Worm (Caenorhabditis elegans): ENCODE measurements around the gene eol-1.

The eol-1 gene

DNA sequence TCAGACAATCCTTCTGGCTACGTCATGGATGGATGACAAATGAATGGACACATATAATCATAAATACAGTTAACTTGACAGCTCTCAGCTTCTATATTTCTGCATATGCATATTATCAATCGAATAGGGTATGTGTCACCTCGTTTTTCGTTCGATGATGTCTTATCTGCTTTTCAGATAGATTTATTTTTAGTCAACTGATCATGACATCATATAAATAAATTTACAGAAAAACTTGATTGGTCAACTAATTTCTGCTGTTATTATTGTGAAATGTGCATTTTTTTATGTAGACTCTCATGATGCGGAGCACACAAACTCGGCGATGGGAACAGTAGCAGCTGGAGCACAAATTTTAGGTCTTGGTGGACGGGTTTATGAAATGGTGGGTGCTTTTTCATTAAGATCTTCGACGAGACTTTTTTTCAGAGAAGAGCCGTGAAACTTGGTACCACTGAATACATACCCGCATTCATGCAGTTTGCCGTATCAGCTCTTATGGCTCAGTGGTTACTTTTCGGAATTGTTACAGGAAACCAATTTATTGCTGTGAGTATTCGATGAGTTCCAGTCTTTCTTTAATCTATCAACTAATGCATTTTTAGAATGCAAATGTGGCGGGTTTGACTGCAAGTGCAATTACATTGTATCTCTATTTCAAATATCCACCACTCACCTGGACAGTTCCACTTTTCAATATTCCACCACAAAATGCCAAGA, 25.2 kb downstream of the eol-1 start:
- TF ChIP-seq med-1 (GFP tag; optimal IDR thresholded peaks at IDR 0.05; ENCODE audit: insufficient read depth) (no peak), flt-1 (GFP tag; IDR thresholded peaks at IDR 0.05) (no peak), klf-2 (GFP tag; conservative IDR thresholded peaks at IDR 0.05) (no peak), ztf-23 (GFP tag; IDR thresholded peaks at IDR 0.05) (no peak), cog-1 (tag; optimal IDR thresholded peaks at IDR 0.05) (no peak), tab-1 (GFP tag; IDR thresholded peaks at IDR 0.05) (no peak), ref-1 (GFP tag; conservative IDR thresholded peaks at IDR 0.05) (no peak), ztf-29 (GFP tag; IDR thresholded peaks at IDR 0.05) (no peak), T22C8.4 (GFP tag; IDR thresholded peaks at IDR 0.05) (no peak)

DNA sequence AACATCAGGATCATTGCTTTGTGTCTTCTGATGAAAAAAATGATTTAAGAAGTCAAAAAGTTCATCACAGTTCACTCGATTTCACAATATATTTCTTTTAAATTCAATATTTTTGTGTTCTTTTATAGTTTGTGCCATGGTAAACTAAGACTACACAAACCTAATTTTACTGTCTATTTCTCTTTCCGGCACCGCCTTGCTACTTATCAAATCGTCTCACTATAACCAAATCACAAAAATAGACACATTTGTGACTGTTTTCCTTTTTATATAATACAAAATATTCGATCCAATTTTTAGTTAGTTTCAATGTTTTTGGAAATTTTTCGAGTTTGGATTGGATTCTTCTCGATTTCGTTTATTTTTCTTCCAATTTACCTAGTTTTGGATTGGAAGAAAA, 26.7 kb downstream of the eol-1 start, which contains the start of gene swt-6:
TSS of gene swt-6 (plus strand) at position 301 of the 400 bp plus-strand sequence.
- TF ChIP-seq med-1 (GFP tag; optimal IDR thresholded peaks at IDR 0.05; ENCODE audit: insufficient read depth) (no peak), ref-1 (GFP tag; conservative IDR thresholded peaks at IDR 0.05) (no peak), ztf-23 (GFP tag; IDR thresholded peaks at IDR 0.05) (no peak)

DNA sequence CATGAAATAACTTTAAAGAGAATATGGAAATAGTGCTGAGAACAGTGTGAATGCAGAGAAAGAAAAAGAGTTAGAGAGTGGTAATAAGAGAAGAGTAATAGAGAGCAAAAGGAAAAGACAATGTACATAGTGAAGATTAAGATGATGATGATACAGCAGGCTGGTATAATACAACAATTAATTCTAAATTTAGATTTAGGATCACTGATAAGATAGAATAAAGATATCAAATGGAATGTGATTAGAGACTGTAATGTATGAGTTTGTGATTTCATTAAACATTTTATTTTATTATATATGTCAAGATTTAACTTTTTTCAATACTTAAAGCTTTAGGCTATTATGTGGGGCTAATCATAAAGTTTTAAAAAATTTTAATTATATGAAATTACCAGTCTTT, 27.5 kb downstream of the eol-1 start, which contains the start of gene R10D12.8:
TSS of gene R10D12.8 (minus strand) at position 101 of the 400 bp plus-strand sequence.
- no peak for TF ChIP-seq med-1 (GFP tag; optimal IDR thresholded peaks at IDR 0.05; ENCODE audit: insufficient read depth)
- TF ChIP-seq T22C8.4 (GFP tag; IDR thresholded peaks at IDR 0.05) = no peak
- no peak for TF ChIP-seq ref-1 (GFP tag; conservative IDR thresholded peaks at IDR 0.05)
- no peak for TF ChIP-seq tab-1 (GFP tag; IDR thresholded peaks at IDR 0.05)
- TF ChIP-seq ztf-29 (GFP tag; IDR thresholded peaks at IDR 0.05) = no peak
- TF ChIP-seq flt-1 (GFP tag; IDR thresholded peaks at IDR 0.05) = no peak
- TF ChIP-seq klf-2 (GFP tag; conservative IDR thresholded peaks at IDR 0.05) = no peak
- TF ChIP-seq ztf-23 (GFP tag; IDR thresholded peaks at IDR 0.05) = no peak
- no peak for TF ChIP-seq cog-1 (tag; optimal IDR thresholded peaks at IDR 0.05)

DNA sequence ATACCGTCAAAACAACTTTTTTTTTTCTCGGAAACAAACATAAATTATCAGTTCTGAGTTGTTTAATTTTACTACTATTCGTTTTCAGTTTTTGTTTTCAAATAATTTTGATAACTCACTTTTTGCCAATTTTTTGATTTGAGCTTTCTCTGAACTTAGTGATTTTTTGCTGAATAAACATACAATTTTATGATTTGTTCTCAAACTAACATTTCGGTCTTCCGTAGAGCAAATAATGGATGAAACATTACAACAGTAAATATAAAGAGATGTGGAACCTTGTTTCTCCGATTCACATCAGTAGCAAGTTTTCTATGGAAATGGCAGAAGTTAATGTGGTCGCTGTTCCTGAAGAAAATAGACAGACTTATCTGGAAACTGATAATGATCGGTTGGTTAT, 31.0 kb downstream of the eol-1 start, which contains the start of gene R10D12.7:
TSS of gene R10D12.7 (plus strand) at position 301 of the 400 bp plus-strand sequence.
- TF ChIP-seq tab-1 (GFP tag; IDR thresholded peaks at IDR 0.05) = no peak
- no peak for TF ChIP-seq T22C8.4 (GFP tag; IDR thresholded peaks at IDR 0.05)
- no peak for TF ChIP-seq ztf-29 (GFP tag; IDR thresholded peaks at IDR 0.05)
- TF ChIP-seq ztf-23 (GFP tag; IDR thresholded peaks at IDR 0.05) = no peak
- no peak for TF ChIP-seq flt-1 (GFP tag; IDR thresholded peaks at IDR 0.05)
- TF ChIP-seq klf-2 (GFP tag; conservative IDR thresholded peaks at IDR 0.05) = no peak
- TF ChIP-seq cog-1 (tag; optimal IDR thresholded peaks at IDR 0.05) = no peak
- no peak for TF ChIP-seq med-1 (GFP tag; optimal IDR thresholded peaks at IDR 0.05; ENCODE audit: insufficient read depth)
- TF ChIP-seq ref-1 (GFP tag; conservative IDR thresholded peaks at IDR 0.05) = no peak

DNA sequence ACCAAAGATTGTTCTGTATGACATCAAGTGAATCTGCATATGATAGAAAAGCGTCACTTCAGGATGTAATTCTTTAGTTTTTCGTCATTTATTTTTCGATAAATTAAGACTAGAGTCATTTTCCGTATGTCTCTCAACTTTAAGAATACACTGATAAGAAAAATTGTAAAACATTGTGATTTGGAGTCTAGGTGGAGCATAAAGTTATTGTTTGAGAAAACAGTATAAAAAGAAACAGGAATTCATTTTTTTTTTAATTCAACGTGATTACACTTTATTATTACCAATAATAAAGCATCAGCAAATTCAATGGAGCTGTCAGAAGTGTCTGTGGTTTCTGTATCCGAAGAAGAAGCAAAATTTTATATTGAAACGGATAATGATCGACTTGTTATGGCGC, 31.7 kb downstream of the eol-1 start, which contains the start of gene R10D12.6:
TSS of gene R10D12.6 (plus strand) at position 301 of the 400 bp plus-strand sequence.
- no peak for TF ChIP-seq ztf-23 (GFP tag; IDR thresholded peaks at IDR 0.05)
- TF ChIP-seq med-1 (GFP tag; optimal IDR thresholded peaks at IDR 0.05; ENCODE audit: insufficient read depth) = no peak
- TF ChIP-seq flt-1 (GFP tag; IDR thresholded peaks at IDR 0.05) = no peak
- no peak for TF ChIP-seq ztf-29 (GFP tag; IDR thresholded peaks at IDR 0.05)
- TF ChIP-seq tab-1 (GFP tag; IDR thresholded peaks at IDR 0.05) = no peak
- TF ChIP-seq klf-2 (GFP tag; conservative IDR thresholded peaks at IDR 0.05) = no peak
- TF ChIP-seq T22C8.4 (GFP tag; IDR thresholded peaks at IDR 0.05) = no peak
- no peak for TF ChIP-seq ref-1 (GFP tag; conservative IDR thresholded peaks at IDR 0.05)

DNA sequence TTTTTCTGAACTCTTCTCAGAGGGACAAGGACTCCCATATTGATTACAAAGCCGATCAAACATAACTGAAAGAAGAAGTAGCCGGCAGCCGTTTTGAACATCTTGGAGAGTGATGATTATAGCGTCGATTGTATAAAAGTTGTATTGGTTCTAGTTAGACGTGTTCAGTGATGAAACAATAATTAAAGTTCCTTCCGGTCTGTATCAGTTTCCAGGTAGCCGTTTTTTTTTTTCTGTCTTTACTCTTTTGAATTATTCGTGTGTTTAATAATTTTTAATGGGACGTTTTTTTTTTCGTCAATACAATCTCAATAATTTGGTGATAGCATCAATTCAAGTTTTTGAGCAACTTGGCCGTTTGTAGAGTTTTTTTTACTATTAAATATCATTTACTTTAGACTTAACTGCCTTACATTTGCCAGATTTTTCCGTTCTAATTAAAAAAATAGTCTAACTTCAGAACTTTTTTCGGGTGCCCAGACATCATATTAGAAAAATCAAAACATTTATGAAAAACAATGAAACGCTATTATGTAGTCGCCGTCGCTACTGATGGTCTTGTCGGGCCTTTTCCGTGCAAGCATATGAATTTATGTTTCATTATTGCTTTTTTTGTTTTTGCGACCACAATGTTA, 34.2 kb downstream of the eol-1 start, which contains the start of the genes srx-10 and clec-226:
TSS of gene srx-10 (minus strand) at position 101 of the 635 bp plus-strand sequence.
TSS of gene clec-226 (plus strand) at position 585 of the 635 bp plus-strand sequence.
- TF ChIP-seq T22C8.4 (GFP tag; IDR thresholded peaks at IDR 0.05) (no peak), ref-1 (GFP tag; conservative IDR thresholded peaks at IDR 0.05) (no peak), ztf-29 (GFP tag; IDR thresholded peaks at IDR 0.05) (no peak), ztf-23 (GFP tag; IDR thresholded peaks at IDR 0.05) (no peak), med-1 (GFP tag; optimal IDR thresholded peaks at IDR 0.05; ENCODE audit: insufficient read depth) (no peak), flt-1 (GFP tag; IDR thresholded peaks at IDR 0.05) (no peak), tab-1 (GFP tag; IDR thresholded peaks at IDR 0.05) (no peak), klf-2 (GFP tag; conservative IDR thresholded peaks at IDR 0.05) (no peak), cog-1 (tag; optimal IDR thresholded peaks at IDR 0.05) (no peak)

DNA sequence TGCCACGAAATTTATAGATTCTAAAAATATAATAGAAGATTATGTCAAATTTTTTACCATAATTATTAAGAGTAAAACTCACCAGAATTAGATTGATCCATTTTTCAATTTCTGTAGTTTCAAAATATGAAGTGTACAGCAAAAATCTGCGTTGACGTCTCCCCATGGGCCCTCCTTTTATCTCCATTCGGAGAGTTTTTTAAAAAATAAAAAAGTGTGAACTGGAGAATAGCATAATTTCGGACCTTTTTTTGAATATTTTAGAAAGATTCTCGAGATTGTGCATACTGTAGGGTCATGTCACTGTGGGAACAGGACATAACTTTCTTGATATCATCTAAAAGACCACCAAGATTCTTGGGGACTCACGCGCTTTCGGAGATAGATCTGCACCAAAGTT, 38.6 kb downstream of the eol-1 start, which contains the start of gene dpr-1:
TSS of gene dpr-1 (minus strand) at position 101 of the 400 bp plus-strand sequence.
- TF ChIP-seq cog-1 (tag; optimal IDR thresholded peaks at IDR 0.05) = no peak
- no peak for TF ChIP-seq klf-2 (GFP tag; conservative IDR thresholded peaks at IDR 0.05)
- no peak for TF ChIP-seq ref-1 (GFP tag; conservative IDR thresholded peaks at IDR 0.05)
- no peak for TF ChIP-seq ztf-23 (GFP tag; IDR thresholded peaks at IDR 0.05)
- TF ChIP-seq flt-1 (GFP tag; IDR thresholded peaks at IDR 0.05) = no peak

DNA sequence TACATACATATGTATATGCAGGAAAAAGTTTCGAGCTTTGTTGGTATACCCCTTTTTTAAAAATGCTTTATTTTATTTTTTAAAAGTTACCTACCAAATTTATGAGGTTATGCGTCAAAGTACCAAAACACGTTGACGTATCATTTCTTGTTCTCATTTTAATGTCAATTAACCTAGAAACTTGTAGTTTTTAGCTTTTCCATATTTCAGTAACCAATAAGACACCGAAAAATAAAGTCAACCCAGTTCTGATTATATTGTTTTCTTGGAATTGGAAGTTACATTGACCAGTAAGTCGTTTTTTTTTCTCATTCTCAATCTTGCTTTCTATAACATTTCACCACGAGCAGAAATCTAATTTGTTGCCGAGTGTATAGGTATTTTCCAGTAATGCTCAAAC, 43.9 kb downstream of the eol-1 start, which contains the start of gene srw-145:
TSS of gene srw-145 (plus strand) at position 301 of the 400 bp plus-strand sequence.
- TF ChIP-seq tab-1 (GFP tag; IDR thresholded peaks at IDR 0.05) (no peak), med-1 (GFP tag; optimal IDR thresholded peaks at IDR 0.05; ENCODE audit: insufficient read depth) (no peak), ztf-29 (GFP tag; IDR thresholded peaks at IDR 0.05) (no peak), cog-1 (tag; optimal IDR thresholded peaks at IDR 0.05) (no peak), T22C8.4 (GFP tag; IDR thresholded peaks at IDR 0.05) (no peak), ref-1 (GFP tag; conservative IDR thresholded peaks at IDR 0.05) (no peak), flt-1 (GFP tag; IDR thresholded peaks at IDR 0.05) (no peak), klf-2 (GFP tag; conservative IDR thresholded peaks at IDR 0.05) (no peak), ztf-23 (GFP tag; IDR thresholded peaks at IDR 0.05) (no peak)

DNA sequence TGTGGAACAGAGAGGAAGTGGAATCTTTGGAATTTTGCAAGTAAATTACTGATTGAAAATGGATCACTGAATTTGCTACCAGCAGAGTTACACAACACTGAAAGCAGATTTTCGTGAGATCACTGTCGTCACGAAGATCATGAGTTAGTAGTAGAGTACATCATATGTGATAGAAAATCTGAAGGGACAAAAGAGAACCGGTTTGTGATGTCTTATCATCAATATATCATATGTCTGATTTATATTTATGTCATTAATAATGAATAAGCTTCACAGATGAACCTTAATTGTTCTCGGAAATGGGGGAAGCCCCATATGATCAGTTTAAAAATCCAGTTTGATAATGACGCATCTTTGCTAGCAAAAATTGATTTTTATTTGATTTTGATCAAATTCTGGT, 44.7 kb downstream of the eol-1 start:
- TF ChIP-seq flt-1 (GFP tag; IDR thresholded peaks at IDR 0.05) (no peak), ztf-23 (GFP tag; IDR thresholded peaks at IDR 0.05) (no peak), cog-1 (tag; optimal IDR thresholded peaks at IDR 0.05) (no peak), tab-1 (GFP tag; IDR thresholded peaks at IDR 0.05) (no peak), T22C8.4 (GFP tag; IDR thresholded peaks at IDR 0.05) (no peak), ztf-29 (GFP tag; IDR thresholded peaks at IDR 0.05) (no peak), med-1 (GFP tag; optimal IDR thresholded peaks at IDR 0.05; ENCODE audit: insufficient read depth) (no peak), klf-2 (GFP tag; conservative IDR thresholded peaks at IDR 0.05) (no peak), ref-1 (GFP tag; conservative IDR thresholded peaks at IDR 0.05) (no peak)
